Worm (Caenorhabditis elegans) whole organism, early embryonic: ENCODE data around the gene K02D3.1.
A peak's percentile ranks its signal among the peaks of the same experiment; 100 is the strongest.

Source experiments
- B0310.2 ChIP-seq: sonication (generic microtip); optimal IDR thresholded peaks from 2 replicates; lab custom pipeline; 2016; ENCODE audit warnings: mild to moderate bottlenecking, missing genetic modification characterization, missing compliant biosample characterization
- F13C5.2 ChIP-seq: sonication (generic microtip); optimal IDR thresholded peaks from 2 replicates; lab custom pipeline; 2017; ENCODE audit warnings: mild to moderate bottlenecking, missing genetic modification characterization, inconsistent platforms, missing compliant biosample characterization
- aly-1 ChIP-seq: sonication (generic microtip); optimal IDR thresholded peaks from 2 replicates; lab custom pipeline; 2016; ENCODE audit warnings: missing genetic modification characterization, missing compliant biosample characterization
- ama-1 ChIP-seq: fragments of 150-350 bp; optimal IDR thresholded peaks from 2 replicates; lab custom pipeline; 2014
- ceh-13 ChIP-seq: fragments of 200-800 bp; sonication (Bioruptor generic); optimal IDR thresholded peaks from 2 replicates; lab custom pipeline; 2018; ENCODE audit warnings: mild to moderate bottlenecking, missing genetic modification characterization, missing compliant biosample characterization
- ceh-36 ChIP-seq: sonication (generic microtip); optimal IDR thresholded peaks from 2 replicates; lab custom pipeline; 2016; ENCODE audit warnings: missing genetic modification characterization, inconsistent platforms, missing compliant biosample characterization
- ets-7 ChIP-seq: sonication (generic microtip); optimal IDR thresholded peaks from 2 replicates; lab custom pipeline; 2016; ENCODE audit warnings: missing genotype, missing genetic modification characterization, missing compliant biosample characterization
- flt-1 ChIP-seq: fragments of 200-800 bp; sonication (Bioruptor generic); IDR thresholded peaks from 2 replicates; pipeline ENCODE4 v1.3.6; 2022; ENCODE audit warnings: missing genetic modification characterization, missing compliant biosample characterization
- hmbx-1 ChIP-seq: sonication (generic microtip); optimal IDR thresholded peaks from 2 replicates; lab custom pipeline; 2016; ENCODE audit warnings: mild to moderate bottlenecking, missing genetic modification characterization, missing compliant biosample characterization
- hmg-4 ChIP-seq: fragments of 200-800 bp; sonication (Bioruptor generic); optimal IDR thresholded peaks from 2 replicates; lab custom pipeline; 2018; ENCODE audit warnings: mild to moderate bottlenecking, missing genetic modification characterization, missing compliant biosample characterization
- hnd-1 ChIP-seq: sonication (generic microtip); optimal IDR thresholded peaks from 2 replicates; lab custom pipeline; 2016; ENCODE audit warnings: missing genetic modification characterization, missing compliant biosample characterization
- pes-1 ChIP-seq: fragments of 200-800 bp; sonication (Bioruptor generic); IDR thresholded peaks from 2 replicates; pipeline ENCODE4 v1.3.6; 2022; ENCODE audit warnings: missing genetic modification reagents, missing genetic modification characterization, missing compliant biosample characterization
- scrt-1 ChIP-seq: fragments of 200-800 bp; sonication (Bioruptor generic); IDR thresholded peaks from 2 replicates; pipeline ENCODE4 v1.3.6; 2022; ENCODE audit warnings: missing genetic modification characterization, missing compliant biosample characterization
- sea-1 ChIP-seq: fragments of 200-800 bp; sonication (Bioruptor generic); conservative IDR thresholded peaks from 2 replicates; pipeline ENCODE4 v1.3.6; 2022; ENCODE audit warnings: missing genetic modification characterization, missing compliant biosample characterization
- tbx-11 ChIP-seq: fragments of 200-800 bp; sonication (Bioruptor generic); IDR thresholded peaks from 2 replicates; pipeline ENCODE4 v1.3.6; 2022; ENCODE audit warnings: missing genetic modification characterization, missing compliant biosample characterization
- tbx-37 ChIP-seq: fragments of 200-800 bp; sonication (Bioruptor generic); conservative IDR thresholded peaks from 2 replicates; pipeline ENCODE4 v1.3.6; 2022; ENCODE audit warnings: missing genetic modification reagents, missing genetic modification characterization, missing compliant biosample characterization
- tra-4 ChIP-seq: sonication (generic microtip); optimal IDR thresholded peaks from 2 replicates; lab custom pipeline; 2017; ENCODE audit warnings: missing genetic modification characterization, missing compliant biosample characterization

K02D3.1 gene

ce11 chrX:13690333-13690732, 16.4 kb upstream of the K02D3.1 start:
- TF ChIP-seq F13C5.2 (tag; lab: Kevin White, UChicago), result no peak
- TF ChIP-seq tra-4 (tag; lab: Kevin White, UChicago), result no peak
- TF ChIP-seq sea-1, result no peak
- TF ChIP-seq ceh-36 (tag; lab: Kevin White, UChicago), result no peak
- no peak for TF ChIP-seq ets-7
- no peak for TF ChIP-seq tbx-11 (GFP tag; lab: Robert Waterston, UW)
- TF ChIP-seq hmg-4 (GFP tag; lab: Kevin White, UChicago), result no peak
- TF ChIP-seq scrt-1 (GFP tag; lab: Robert Waterston, UW), result no peak

ce11 chrX:13696152-13696551, 10.6 kb upstream of the K02D3.1 start:
- TF ChIP-seq hmg-4 (GFP tag; lab: Kevin White, UChicago), result no peak
- no peak for TF ChIP-seq ceh-36 (tag; lab: Kevin White, UChicago)
- no peak for TF ChIP-seq tra-4 (tag; lab: Kevin White, UChicago)
- TF ChIP-seq ama-1 (lab: Kevin White, UChicago), result no peak
- TF ChIP-seq pes-1, result no peak
- no peak for TF ChIP-seq flt-1 (GFP tag; lab: Robert Waterston, UW)
- no peak for TF ChIP-seq F13C5.2 (tag; lab: Kevin White, UChicago)
- TF ChIP-seq scrt-1 (GFP tag; lab: Robert Waterston, UW), result no peak
- TF ChIP-seq hnd-1, result no peak
- no peak for TF ChIP-seq tbx-37
- no peak for TF ChIP-seq aly-1 (tag; lab: Kevin White, UChicago)
- TF ChIP-seq ets-7, result no peak
- no peak for TF ChIP-seq B0310.2
- no peak for TF ChIP-seq sea-1
- TF ChIP-seq tbx-11 (GFP tag; lab: Robert Waterston, UW), result no peak

- TF ChIP-seq ceh-13 (GFP tag; lab: Kevin White, UChicago) (no peak), pes-1 (peak; percentile 58)
Observed at ce11 chrX:13697520-13697919, 9.2 kb upstream of the K02D3.1 start.

ce11 chrX:13700642-13701233, 6.0 kb upstream of the K02D3.1 start:
- TF ChIP-seq pes-1 (peak; percentile 57), ets-7 (peak; percentile 14), aly-1 (tag; lab: Kevin White, UChicago) (peak; percentile 58), F13C5.2 (tag; lab: Kevin White, UChicago) (peak; percentile 99), B0310.2 (no peak), sea-1 (0 out of 2 replicates have a peak, but pooled peaks have one; percentile 50), ceh-13 (GFP tag; lab: Kevin White, UChicago) (no peak), hmg-4 (GFP tag; lab: Kevin White, UChicago) (peak; percentile 86), flt-1 (GFP tag; lab: Robert Waterston, UW) (peak; percentile 68), tbx-11 (GFP tag; lab: Robert Waterston, UW) (0 out of 2 replicates have a peak, but pooled peaks have one; percentile 27), ceh-36 (tag; lab: Kevin White, UChicago) (no peak), scrt-1 (GFP tag; lab: Robert Waterston, UW) (peak; percentile 66; the same call in 1 of the 2 replicates), tbx-37 (peak; percentile 33; the same call in 1 of the 2 replicates), ama-1 (lab: Kevin White, UChicago) (no peak), hmbx-1 (no peak), tra-4 (tag; lab: Kevin White, UChicago) (no peak)

DNA sequence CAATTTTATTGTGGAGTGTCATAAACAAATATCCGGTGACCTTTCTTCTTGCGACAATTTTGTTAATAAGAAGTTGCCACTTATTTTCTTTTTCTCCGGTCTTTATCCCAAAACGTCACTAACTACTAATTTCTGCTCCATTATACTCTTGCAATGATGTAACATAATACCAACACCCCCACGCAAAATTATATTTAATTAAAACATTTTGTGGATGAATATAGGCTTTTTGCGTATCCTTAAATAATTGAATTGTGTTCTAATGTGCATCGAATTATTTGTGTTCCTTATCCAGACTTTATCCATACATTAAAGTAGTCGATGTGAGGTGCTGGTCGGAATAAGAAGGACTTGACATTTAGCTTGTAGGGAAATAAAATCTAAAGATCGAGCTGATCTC, 3.8 kb upstream of the K02D3.1 start:
- TF ChIP-seq sea-1 (no peak), F13C5.2 (tag; lab: Kevin White, UChicago) (no peak), ama-1 (lab: Kevin White, UChicago) (no peak), ceh-13 (GFP tag; lab: Kevin White, UChicago) (no peak), tra-4 (tag; lab: Kevin White, UChicago) (no peak), ets-7 (no peak), tbx-11 (GFP tag; lab: Robert Waterston, UW) (no peak), pes-1 (no peak), aly-1 (tag; lab: Kevin White, UChicago) (no peak), B0310.2 (no peak), hmbx-1 (no peak), tbx-37 (no peak), scrt-1 (GFP tag; lab: Robert Waterston, UW) (no peak), ceh-36 (tag; lab: Kevin White, UChicago) (no peak), flt-1 (GFP tag; lab: Robert Waterston, UW) (no peak), hmg-4 (GFP tag; lab: Kevin White, UChicago) (no peak), hnd-1 (no peak)

DNA sequence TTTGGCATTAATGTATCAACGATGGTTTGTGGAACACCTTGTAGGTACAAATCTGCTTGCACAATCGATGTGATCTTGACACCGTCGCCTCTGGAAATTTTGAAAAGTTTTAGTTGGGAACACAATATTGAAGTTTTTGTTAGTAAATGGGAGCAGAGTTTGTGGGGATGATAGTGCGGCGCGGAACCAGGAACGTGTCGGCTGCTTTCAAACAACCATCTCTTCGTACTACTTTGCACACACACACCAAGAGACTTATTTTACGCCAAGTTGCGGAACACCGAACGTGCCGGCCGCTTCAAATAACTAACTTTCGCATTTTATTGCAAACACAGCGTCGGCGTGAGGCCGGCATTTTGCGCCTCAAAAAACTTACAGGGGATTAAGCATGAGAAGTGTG, 2.4 kb downstream of the K02D3.1 start:
- TF ChIP-seq aly-1 (tag; lab: Kevin White, UChicago), result no peak
- TF ChIP-seq pes-1, result no peak

DNA sequence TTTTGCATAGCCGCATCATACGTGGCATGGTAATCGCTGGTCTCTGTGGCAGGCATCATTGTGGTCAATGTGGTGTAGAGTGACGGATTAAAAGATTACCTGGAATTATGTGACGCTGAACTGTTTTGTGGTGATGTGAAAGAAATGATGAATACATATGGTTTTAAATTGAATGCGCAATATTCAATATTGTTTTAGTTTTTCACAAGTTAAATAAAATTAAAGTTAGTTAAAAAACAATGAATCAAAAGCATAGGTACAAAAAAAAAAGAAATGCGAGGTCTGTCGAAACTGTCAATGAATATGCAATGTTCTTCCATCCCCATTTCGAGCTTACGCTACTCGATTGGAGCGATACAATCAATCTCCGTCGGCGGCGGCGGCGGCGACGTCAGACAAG, 5.2 kb downstream of the K02D3.1 start, which contains the start of gene K02D3.2:
K02D3.2 (minus strand) TSS at position 101 of the 400 bp plus-strand sequence.
- TF ChIP-seq ets-7 (no peak), hnd-1 (no peak)

DNA sequence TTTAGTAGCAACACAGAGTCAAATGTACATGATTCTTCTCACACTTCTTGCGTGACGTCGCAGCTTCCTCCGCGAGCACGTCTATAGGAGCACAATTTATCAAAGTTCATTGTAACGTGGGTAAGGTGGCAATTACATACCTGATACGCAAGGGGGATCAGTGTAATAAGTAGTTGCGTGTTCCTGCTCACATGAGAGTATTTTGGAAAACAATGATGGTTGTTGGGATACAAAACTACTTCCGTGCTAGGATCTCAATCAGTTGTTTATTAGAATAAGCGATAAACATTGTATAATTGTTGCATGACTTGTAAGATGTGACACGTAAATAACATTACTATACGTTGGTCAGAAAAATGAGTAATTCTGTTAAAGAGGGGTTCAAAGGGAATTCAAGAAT, 6.3 kb downstream of the K02D3.1 start:
- TF ChIP-seq B0310.2 (no peak), tbx-11 (GFP tag; lab: Robert Waterston, UW) (no peak)

DNA sequence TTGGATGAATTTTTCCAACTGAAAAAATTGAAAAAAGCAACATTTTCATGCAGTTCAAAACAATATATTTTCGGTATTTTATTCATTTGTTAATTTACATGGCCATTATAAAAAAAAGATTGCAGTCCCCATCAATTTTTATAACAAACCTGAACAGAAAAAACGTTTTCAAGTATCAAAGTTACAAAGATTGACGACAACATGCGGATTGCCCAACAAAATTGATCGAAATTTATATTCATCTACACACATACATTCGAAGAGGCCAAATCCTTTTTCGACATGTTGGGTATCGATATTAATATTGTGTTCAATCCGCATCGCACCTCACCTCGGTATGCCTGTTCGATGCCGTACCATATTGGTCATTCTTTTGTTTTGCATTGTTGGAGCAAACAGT, 7.2 kb downstream of the K02D3.1 start, which contains the start of gene K11E4.1:
K11E4.1 (plus strand) TSS at position 301 of the 400 bp plus-strand sequence.
- no peak for TF ChIP-seq tra-4 (tag; lab: Kevin White, UChicago)
- TF ChIP-seq flt-1 (GFP tag; lab: Robert Waterston, UW), result no peak
- TF ChIP-seq tbx-11 (GFP tag; lab: Robert Waterston, UW), result no peak
- TF ChIP-seq pes-1, result no peak
- TF ChIP-seq hnd-1, result no peak
- no peak for TF ChIP-seq scrt-1 (GFP tag; lab: Robert Waterston, UW)
- TF ChIP-seq ama-1 (lab: Kevin White, UChicago), result no peak
- TF ChIP-seq F13C5.2 (tag; lab: Kevin White, UChicago), result no peak
- no peak for TF ChIP-seq ceh-13 (GFP tag; lab: Kevin White, UChicago)
- TF ChIP-seq aly-1 (tag; lab: Kevin White, UChicago), result no peak
- no peak for TF ChIP-seq hmbx-1
- TF ChIP-seq ceh-36 (tag; lab: Kevin White, UChicago), result no peak
- TF ChIP-seq B0310.2, result no peak
- TF ChIP-seq ets-7, result no peak
- no peak for TF ChIP-seq sea-1
- TF ChIP-seq tbx-37, result no peak
- no peak for TF ChIP-seq hmg-4 (GFP tag; lab: Kevin White, UChicago)
